Worm (Caenorhabditis elegans) whole organism, young adult: Measurements from ENCODE around the gene npr-32.

Experiments
- ceh-79 ChIP-seq: sonication (generic microtip); optimal IDR thresholded peaks from 2 replicates; lab custom pipeline; 2017; ENCODE audit warnings: mild to moderate bottlenecking, missing genetic modification characterization, missing compliant biosample characterization
- hrde-1 ChIP-seq: sonication (generic microtip); optimal IDR thresholded peaks from 2 replicates; lab custom pipeline; 2016; ENCODE audit warnings: missing genetic modification characterization, mild to moderate bottlenecking, missing compliant biosample characterization, moderate library complexity, missing genotype, missing genetic modification reagents, borderline replicate concordance
- lsy-27 ChIP-seq: sonication (generic microtip); optimal IDR thresholded peaks from 2 replicates; lab custom pipeline; 2017; ENCODE audit warnings: missing genetic modification characterization, mild to moderate bottlenecking, missing compliant biosample characterization, antibody characterized with exemption, missing genotype, borderline replicate concordance; ENCODE audit not compliant: insufficient read depth
- pha-4 ChIP-seq: fragments of 150-350 bp; sonication (generic microtip); optimal IDR thresholded peaks from 2 replicates; lab custom pipeline; 2014; ENCODE audit warnings: missing biosample characterization, missing genetic modification reagents, missing genetic modification characterization
- rcor-1 ChIP-seq: fragments of 200-800 bp; sonication (Bioruptor generic); IDR thresholded peaks from 2 replicates; pipeline ENCODE4 v1.3.6; 2022; ENCODE audit warnings: missing genetic modification reagents, missing genetic modification characterization, missing compliant biosample characterization

ce11 chrIV:17209309-17209708 is 21.5 kb downstream of the npr-32 start:
- no peak for TF ChIP-seq pha-4
- TF ChIP-seq lsy-27 (tag; lab: Kevin White, UChicago) = no peak
- TF ChIP-seq hrde-1 (tag; lab: Kevin White, UChicago) = no peak
- no peak for TF ChIP-seq ceh-79
- no peak for TF ChIP-seq rcor-1 (GFP tag; lab: Robert Waterston, UW)
